Fruit fly (Drosophila melanogaster): ENCODE data around the gene mRpL9.

DNA sequence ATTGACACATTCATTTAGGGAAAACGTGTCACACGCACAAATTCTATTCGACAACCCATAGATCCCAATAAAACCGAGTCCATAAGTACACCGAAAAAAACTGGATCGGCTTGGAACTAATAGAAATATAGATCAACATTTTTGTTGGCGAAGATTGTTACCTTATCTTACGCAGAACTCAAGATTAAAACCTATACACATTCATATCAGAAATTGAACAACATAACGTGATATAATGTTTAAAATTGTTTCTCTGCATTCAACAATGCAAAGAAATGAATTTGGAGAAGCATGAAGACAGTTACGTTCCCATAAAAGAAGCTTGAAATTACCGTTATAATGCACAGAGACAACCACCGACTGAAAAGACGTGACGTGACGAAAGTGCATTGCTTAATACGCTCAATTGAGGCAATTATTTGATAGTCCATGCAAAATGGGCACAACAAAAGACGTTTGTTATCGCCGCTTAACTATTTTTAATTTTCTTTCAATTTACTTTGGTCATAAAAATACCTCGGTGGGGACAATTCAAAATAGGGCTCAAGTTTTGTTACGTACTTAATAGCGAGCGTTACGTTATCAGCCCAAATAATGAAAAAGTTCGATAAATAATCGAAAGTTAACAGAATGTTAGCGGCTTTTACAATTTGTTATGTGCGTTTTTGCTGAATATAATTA, 9.7 kb downstream of the mRpL9 start, which contains the start of gene SerRS-m:
- no peak for TF ChIP-seq CTCF (optimal IDR thresholded peaks at IDR 0.05)
- TF ChIP-seq CG8478 (optimal IDR thresholded peaks at IDR 0.05), result no peak
